Worm (Caenorhabditis elegans) whole organism, midembryonic: ENCODE measurements around the gene ZC190.5.

Source experiments
- T22C8.4 ChIP-seq: fragments of 200-800 bp; sonication (Bioruptor generic); IDR thresholded peaks from 2 replicates; pipeline ENCODE4 v1.3.6; 2022; ENCODE audit warnings: missing genetic modification characterization, missing compliant biosample characterization
- cog-1 ChIP-seq: sonication (generic microtip); optimal IDR thresholded peaks from 2 replicates; lab custom pipeline; 2016; ENCODE audit warnings: missing genetic modification characterization, missing compliant biosample characterization
- flt-1 ChIP-seq: fragments of 200-800 bp; sonication (Bioruptor generic); IDR thresholded peaks from 2 replicates; pipeline ENCODE4 v1.3.6; 2022; ENCODE audit warnings: missing genetic modification characterization, missing compliant biosample characterization
- klf-2 ChIP-seq: fragments of 200-800 bp; sonication (Bioruptor generic); conservative IDR thresholded peaks from 2 replicates; pipeline ENCODE4 v1.3.6; 2022; ENCODE audit warnings: missing genetic modification reagents, missing genetic modification characterization, missing compliant biosample characterization
- med-1 ChIP-seq: sonication (generic microtip); optimal IDR thresholded peaks from 2 replicates; lab custom pipeline; 2017; ENCODE audit warnings: missing genetic modification characterization, mild to moderate bottlenecking, missing compliant biosample characterization, antibody characterized with exemption, missing genetic modification reagents; ENCODE audit not compliant: insufficient read depth
- ref-1 ChIP-seq: fragments of 200-800 bp; sonication (Bioruptor generic); conservative IDR thresholded peaks from 2 replicates; pipeline ENCODE4 v1.3.6; 2022; ENCODE audit warnings: missing genetic modification reagents, missing genetic modification characterization, missing compliant biosample characterization
- tab-1 ChIP-seq: fragments of 200-800 bp; sonication (Bioruptor generic); IDR thresholded peaks from 2 replicates; pipeline ENCODE4 v1.3.6; 2022; ENCODE audit warnings: missing genetic modification characterization, missing compliant biosample characterization
- ztf-23 ChIP-seq: fragments of 200-800 bp; sonication (Bioruptor generic); IDR thresholded peaks from 2 replicates; pipeline ENCODE4 v1.3.6; 2022; ENCODE audit warnings: missing genetic modification reagents, missing genetic modification characterization, missing compliant biosample characterization
- ztf-29 ChIP-seq: fragments of 200-800 bp; sonication (Bioruptor generic); IDR thresholded peaks from 2 replicates; pipeline ENCODE4 v1.3.6; 2022; ENCODE audit warnings: missing genetic modification reagents, missing genetic modification characterization, missing compliant biosample characterization

Gene ZC190.5

ce11 chrV:8661241-8661954 lies 12.0 kb downstream of the ZC190.5 start:
- TF ChIP-seq cog-1 (no peak), flt-1 (GFP tag; lab: Robert Waterston, UW) (no peak), klf-2 (no peak), ref-1 (no peak), T22C8.4 (GFP tag; lab: Robert Waterston, UW) (no peak), ztf-29 (GFP tag; lab: Robert Waterston, UW) (no peak)

- no peak for TF ChIP-seq med-1
- no peak for TF ChIP-seq cog-1
- no peak for TF ChIP-seq T22C8.4 (GFP tag; lab: Robert Waterston, UW)
- TF ChIP-seq tab-1 (GFP tag; lab: Robert Waterston, UW) = no peak
- TF ChIP-seq ztf-29 (GFP tag; lab: Robert Waterston, UW) = no peak
- TF ChIP-seq ref-1 = no peak
- no peak for TF ChIP-seq flt-1 (GFP tag; lab: Robert Waterston, UW)
- TF ChIP-seq klf-2 = no peak
- TF ChIP-seq ztf-23 (GFP tag; lab: Robert Waterston, UW) = no peak
These were observed 12.9 kb downstream of the ZC190.5 start for ce11 chrV:8660475-8660874.

- TF ChIP-seq ztf-23 (GFP tag; lab: Robert Waterston, UW) (no peak), tab-1 (GFP tag; lab: Robert Waterston, UW) (no peak)
These were observed 14.6 kb downstream of the ZC190.5 start for ce11 chrV:8658577-8659362.

DNA sequence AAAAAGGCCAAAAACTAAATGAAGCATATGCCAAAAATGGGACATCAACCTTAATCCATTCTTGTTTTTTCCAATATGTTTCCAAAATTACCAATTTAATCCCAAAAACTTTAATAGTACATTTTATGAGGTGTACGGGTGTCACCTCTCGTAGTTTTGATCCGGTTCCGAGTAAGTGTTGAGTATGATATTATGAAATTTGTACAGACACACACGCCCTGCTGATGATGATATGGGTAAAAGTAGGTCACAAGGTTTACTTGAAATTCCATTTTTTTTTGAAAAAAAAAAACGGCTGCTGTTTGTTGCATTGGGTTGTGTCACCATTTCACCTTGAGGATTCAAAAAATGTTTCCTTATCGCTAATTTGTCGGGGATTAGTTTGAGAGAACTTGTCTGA lies 15.5 kb downstream of the ZC190.5 start:
- TF ChIP-seq flt-1 (GFP tag; lab: Robert Waterston, UW) = no peak
- no peak for TF ChIP-seq ztf-29 (GFP tag; lab: Robert Waterston, UW)
- no peak for TF ChIP-seq tab-1 (GFP tag; lab: Robert Waterston, UW)
- TF ChIP-seq ref-1 = no peak
- no peak for TF ChIP-seq cog-1
- no peak for TF ChIP-seq ztf-23 (GFP tag; lab: Robert Waterston, UW)
- TF ChIP-seq T22C8.4 (GFP tag; lab: Robert Waterston, UW) = no peak
- TF ChIP-seq med-1 = no peak
- no peak for TF ChIP-seq klf-2

ce11 chrV:8654460-8655419 lies 18.7 kb downstream of the ZC190.5 start:
- TF ChIP-seq cog-1 = no peak
- TF ChIP-seq ztf-29 (GFP tag; lab: Robert Waterston, UW) = no peak
- no peak for TF ChIP-seq klf-2
- no peak for TF ChIP-seq ztf-23 (GFP tag; lab: Robert Waterston, UW)
- no peak for TF ChIP-seq ref-1
- TF ChIP-seq med-1 = no peak
- TF ChIP-seq T22C8.4 (GFP tag; lab: Robert Waterston, UW) = no peak
- no peak for TF ChIP-seq tab-1 (GFP tag; lab: Robert Waterston, UW)
- no peak for TF ChIP-seq flt-1 (GFP tag; lab: Robert Waterston, UW)

DNA sequence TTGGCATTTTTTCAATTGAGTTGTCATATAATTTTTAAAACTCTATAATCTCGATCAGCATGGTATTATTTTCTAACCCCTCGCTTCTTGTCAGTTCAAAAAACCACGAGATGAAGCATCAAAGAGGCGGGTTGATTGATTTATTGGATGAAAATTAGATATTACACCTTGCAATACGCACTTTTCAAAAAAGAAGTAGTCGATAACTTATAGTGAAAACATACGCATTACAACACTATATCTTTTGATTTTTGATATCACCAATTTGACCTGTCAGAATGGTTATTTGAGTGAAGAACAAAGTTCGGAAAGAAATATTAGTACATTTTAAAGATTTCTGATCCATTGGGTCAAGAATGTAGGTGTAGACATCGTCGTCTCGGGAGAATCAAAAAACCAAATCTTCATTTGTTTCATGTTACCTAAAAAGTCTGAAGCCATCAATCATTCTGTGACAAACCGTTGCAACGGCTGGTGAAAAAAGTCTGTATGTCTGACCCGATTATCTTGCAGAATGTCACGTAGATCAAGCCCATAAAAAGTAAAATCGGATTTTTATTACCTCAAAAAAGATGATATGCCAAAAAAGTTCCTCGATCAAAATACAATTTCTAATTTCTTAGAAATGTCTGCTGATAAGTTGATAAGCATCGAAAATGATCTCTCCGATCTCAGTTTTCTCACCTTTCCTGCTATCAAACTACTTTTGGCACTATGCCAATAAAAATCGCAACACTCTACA lies 20.1 kb downstream of the ZC190.5 start:
- TF ChIP-seq ztf-29 (GFP tag; lab: Robert Waterston, UW) (no peak), ztf-23 (GFP tag; lab: Robert Waterston, UW) (no peak), klf-2 (no peak), ref-1 (no peak), cog-1 (no peak), flt-1 (GFP tag; lab: Robert Waterston, UW) (no peak)

DNA sequence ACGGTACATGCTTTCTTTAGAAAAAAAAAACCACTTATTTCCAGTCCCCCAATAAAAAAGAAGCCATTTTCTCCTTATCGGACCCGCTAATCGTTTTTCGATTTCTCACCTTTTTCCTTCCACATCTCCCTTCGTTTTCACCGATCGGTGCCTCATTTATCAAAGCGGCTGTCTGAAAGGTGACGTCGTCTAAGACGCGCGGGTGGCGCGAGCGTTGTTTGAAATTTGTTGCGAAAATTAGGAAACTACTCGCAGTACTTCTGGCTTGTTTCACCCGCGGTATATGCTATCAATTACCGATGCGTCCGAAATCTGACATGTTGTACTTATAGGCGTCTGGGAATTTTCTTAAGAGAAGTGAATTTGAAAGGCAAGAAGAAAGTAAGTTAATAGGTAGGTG lies 21.2 kb downstream of the ZC190.5 start:
- TF ChIP-seq cog-1 = no peak
- no peak for TF ChIP-seq klf-2
- no peak for TF ChIP-seq ztf-29 (GFP tag; lab: Robert Waterston, UW)
- TF ChIP-seq T22C8.4 (GFP tag; lab: Robert Waterston, UW) = no peak
- no peak for TF ChIP-seq tab-1 (GFP tag; lab: Robert Waterston, UW)
- TF ChIP-seq flt-1 (GFP tag; lab: Robert Waterston, UW) = no peak
- no peak for TF ChIP-seq ztf-23 (GFP tag; lab: Robert Waterston, UW)
- no peak for TF ChIP-seq ref-1
- no peak for TF ChIP-seq med-1

DNA sequence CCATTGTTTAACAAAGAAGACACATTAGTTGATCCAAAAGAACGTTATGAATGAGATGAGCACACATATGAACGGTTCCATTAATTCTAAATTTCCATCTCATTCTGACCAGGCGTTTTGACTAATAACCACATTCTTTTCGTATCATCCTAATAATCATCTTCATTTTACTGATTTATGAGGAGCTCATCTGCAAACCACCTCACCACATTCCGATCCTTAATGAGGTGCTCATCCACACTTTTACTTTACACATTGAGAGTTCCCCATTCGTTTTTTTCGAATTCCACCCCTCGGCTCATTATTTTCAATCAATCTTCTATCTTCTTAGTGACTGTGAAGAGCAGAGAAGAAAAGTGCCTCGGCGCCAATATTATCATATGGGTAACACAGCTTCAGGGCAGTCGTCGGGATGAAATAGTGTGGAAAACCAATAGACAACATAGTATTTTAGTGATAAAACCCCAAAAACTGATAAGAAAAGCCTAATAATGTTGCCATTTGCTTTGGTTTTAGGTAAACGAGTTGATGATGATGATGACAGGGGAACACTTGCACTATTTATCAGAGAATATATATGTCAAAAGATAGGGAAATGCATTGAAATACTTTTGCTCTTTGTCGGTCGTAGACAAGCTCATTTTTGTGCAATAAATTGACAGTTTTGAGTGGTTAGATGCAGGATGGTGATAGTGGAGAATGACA lies 22.2 kb downstream of the ZC190.5 start:
- no peak for TF ChIP-seq klf-2
- TF ChIP-seq med-1 = no peak
- no peak for TF ChIP-seq ztf-29 (GFP tag; lab: Robert Waterston, UW)
- TF ChIP-seq T22C8.4 (GFP tag; lab: Robert Waterston, UW) = no peak
- no peak for TF ChIP-seq tab-1 (GFP tag; lab: Robert Waterston, UW)
- TF ChIP-seq flt-1 (GFP tag; lab: Robert Waterston, UW) = no peak
- no peak for TF ChIP-seq ref-1
- no peak for TF ChIP-seq cog-1
- TF ChIP-seq ztf-23 (GFP tag; lab: Robert Waterston, UW) = no peak
